Worm (Caenorhabditis elegans) whole organism, L2 larva: Measurements from ENCODE around the gene nrde-1.

Experiments
- R02D3.7 ChIP-seq: fragments of 150-350 bp; optimal IDR thresholded peaks from 2 replicates; lab custom pipeline; 2014; ENCODE audit warnings: missing biosample characterization, missing genetic modification characterization
- ama-1 ChIP-seq: fragments of 150-350 bp; optimal IDR thresholded peaks from 2 replicates; lab custom pipeline; 2018; ENCODE audit warnings: inconsistent platforms
- elt-1 ChIP-seq: fragments of 150-350 bp; optimal IDR thresholded peaks from 2 replicates; lab custom pipeline; 2014; ENCODE audit warnings: missing biosample characterization, missing genetic modification characterization
- fos-1 ChIP-seq: fragments of 150-350 bp; optimal IDR thresholded peaks from 2 replicates; lab custom pipeline; 2014; ENCODE audit warnings: missing biosample characterization, missing genetic modification characterization
- nhr-10 ChIP-seq: sonication (generic microtip); optimal IDR thresholded peaks from 2 replicates; lab custom pipeline; 2017; ENCODE audit warnings: missing biosample characterization, missing genetic modification characterization
- peb-1 ChIP-seq: fragments of 150-350 bp; optimal IDR thresholded peaks from 2 replicates; lab custom pipeline; 2014; ENCODE audit warnings: missing biosample characterization, missing genetic modification characterization
- skn-1 ChIP-seq: sonication (generic microtip); optimal IDR thresholded peaks from 2 replicates; lab custom pipeline; 2017; ENCODE audit warnings: missing biosample characterization, missing genetic modification characterization
- snpc-4 ChIP-seq: fragments of 150-350 bp; optimal IDR thresholded peaks from 2 replicates; lab custom pipeline; 2014; ENCODE audit warnings: missing biosample characterization, missing genetic modification characterization
- unc-62 ChIP-seq: fragments of 150-350 bp; optimal IDR thresholded peaks from 2 replicates; lab custom pipeline; 2014; ENCODE audit warnings: missing biosample characterization, missing genetic modification reagents, missing genetic modification characterization
- ztf-1 ChIP-seq: fragments of 200-800 bp; sonication (Bioruptor generic); conservative IDR thresholded peaks from 2 replicates; pipeline ENCODE4 v1.3.6; 2022; ENCODE audit warnings: missing genetic modification characterization, missing compliant biosample characterization
- ztf-11 ChIP-seq: sonication (generic microtip); optimal IDR thresholded peaks from 2 replicates; lab custom pipeline; 2017; ENCODE audit warnings: missing biosample characterization, missing genetic modification characterization
- ztf-4 ChIP-seq: fragments of 150-350 bp; optimal IDR thresholded peaks from 2 replicates; lab custom pipeline; 2014; ENCODE audit warnings: missing biosample characterization, missing genetic modification characterization

ce11 chrIII:3736302-3736701 lies 23.0 kb downstream of the nrde-1 start, which contains the start of gene F34D10.4:
- TF ChIP-seq snpc-4 (tag; lab: Kevin White, UChicago), result no peak
- TF ChIP-seq fos-1 (tag; lab: Kevin White, UChicago), result no peak
- no peak for TF ChIP-seq skn-1 (tag; lab: Kevin White, UChicago)
- no peak for TF ChIP-seq ztf-1
- no peak for TF ChIP-seq ama-1 (lab: Kevin White, UChicago)
- no peak for TF ChIP-seq ztf-4 (tag; lab: Kevin White, UChicago)
- no peak for TF ChIP-seq peb-1 (tag; lab: Kevin White, UChicago)
- TF ChIP-seq unc-62 (GFP tag; lab: Kevin White, UChicago), result no peak
- TF ChIP-seq R02D3.7 (tag; lab: Kevin White, UChicago), result no peak
- no peak for TF ChIP-seq nhr-10 (tag; lab: Kevin White, UChicago)
- TF ChIP-seq elt-1, result no peak
- no peak for TF ChIP-seq ztf-11 (tag; lab: Kevin White, UChicago)
